Worm (Caenorhabditis elegans): ENCODE results near the gene C35D10.3.

DNA sequence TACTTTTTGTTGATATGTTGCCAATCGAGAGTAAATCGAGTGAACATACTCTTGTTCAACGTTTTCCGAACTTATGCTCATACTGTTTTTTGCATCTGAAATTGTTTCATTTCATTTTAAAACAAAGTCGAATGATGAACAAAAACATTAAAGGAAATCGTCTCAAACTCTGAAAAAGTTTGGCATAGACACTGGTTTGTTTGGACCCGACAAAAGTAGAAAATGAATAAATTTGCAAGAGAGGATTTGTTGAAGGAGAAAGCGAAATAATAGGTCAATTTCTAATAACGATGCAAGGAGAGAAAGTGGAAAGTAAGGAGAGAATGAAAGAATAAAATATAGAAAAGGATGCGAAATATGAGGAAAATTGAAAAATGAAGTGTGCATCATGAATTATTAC, 6.0 kb downstream of the C35D10.3 start, which contains the start of gene C35D10.12:
- TF ChIP-seq B0336.3 (GFP tag; IDR thresholded peaks at IDR 0.05), result no peak
- TF ChIP-seq ztf-26 (tag; optimal IDR thresholded peaks at IDR 0.05), result no peak
- no peak for TF ChIP-seq snpc-4 (GFP tag; optimal IDR thresholded peaks at IDR 0.05)
- TF ChIP-seq snpc-4 (tag; optimal IDR thresholded peaks at IDR 0.05), result no peak
- no peak for TF ChIP-seq unc-62 (GFP tag; optimal IDR thresholded peaks at IDR 0.05)

All from whole organism, young adult.